Fruit fly (Drosophila melanogaster): ENCODE results near the gene Phyhd1.

- TF ChIP-seq HLH106 (tag; optimal IDR thresholded peaks at IDR 0.05), result no peak
- TF ChIP-seq sv (GFP tag; optimal IDR thresholded peaks at IDR 0.05), result no peak
- no peak for TF ChIP-seq Mio (GFP tag; optimal IDR thresholded peaks at IDR 0.05)
- TF ChIP-seq Myc (optimal IDR thresholded peaks at IDR 0.05), result peak; percentile 76
- no peak for TF ChIP-seq Hr78 (GFP tag; optimal IDR thresholded peaks at IDR 0.05)
- no peak for TF ChIP-seq OdsH (GFP tag; optimal IDR thresholded peaks at IDR 0.05)
- no peak for TF ChIP-seq Dif (GFP tag; optimal IDR thresholded peaks at IDR 0.05; ENCODE audit: partially characterized antibody)
- no peak for TF ChIP-seq br (GFP tag; optimal IDR thresholded peaks at IDR 0.05)
- no peak for TF ChIP-seq rgr (GFP tag; optimal IDR thresholded peaks at IDR 0.05)
Observed at dm6 chr3R:10677245-10677902, 3.4 kb downstream of the Phyhd1 start, which contains the start of gene CG6465.
